Fruit fly (Drosophila melanogaster): Measurements from ENCODE around the gene Arc42.

The Arc42 gene

dm6 chr3R:19860996-19861719 lies 16.4 kb upstream of the Arc42 start, which contains the start of the genes Ire1 and Mrm2 (continued):
- TF ChIP-seq CG3032 (tag; optimal IDR thresholded peaks at IDR 0.05) (peak; percentile 78), Blimp-1 (GFP tag; optimal IDR thresholded peaks at IDR 0.05) (no peak), Sox102F (GFP tag; optimal IDR thresholded peaks at IDR 0.05) (peak; percentile 19), lz (GFP tag; optimal IDR thresholded peaks at IDR 0.05) (peak; percentile 82), CG16779 (tag; optimal IDR thresholded peaks at IDR 0.05) (peak; percentile 48), CG15336 (GFP tag; IDR thresholded peaks at IDR 0.05) (peak; percentile 33; the same call in 1 of the 2 replicates), Hr38 (GFP tag; optimal IDR thresholded peaks at IDR 0.05) (no peak), vri (GFP tag; optimal IDR thresholded peaks at IDR 0.05) (peak; percentile 49), Sox15 (GFP tag; optimal IDR thresholded peaks at IDR 0.05) (peak; percentile 80)

- peak; percentile 80 for TF ChIP-seq CG3919 (GFP tag; optimal IDR thresholded peaks at IDR 0.05)
- peak; percentile 84 for TF ChIP-seq cyc (GFP tag; optimal IDR thresholded peaks at IDR 0.05)
- TF ChIP-seq Hr4 (GFP tag; optimal IDR thresholded peaks at IDR 0.05), result peak; percentile 86
- peak; percentile 81 for TF ChIP-seq Met (GFP tag; optimal IDR thresholded peaks at IDR 0.05)
- peak; percentile 79 for TF ChIP-seq topi (GFP tag; optimal IDR thresholded peaks at IDR 0.05)
- TF ChIP-seq CG10631 (GFP tag; optimal IDR thresholded peaks at IDR 0.05), result peak; percentile 85
- TF ChIP-seq Ets21C (GFP tag; optimal IDR thresholded peaks at IDR 0.05), result peak; percentile 77
- TF ChIP-seq eg (GFP tag; IDR thresholded peaks at IDR 0.05), result peak; percentile 85; the same call in 2 of the 3 replicates
- peak; percentile 71 for TF ChIP-seq CG15336 (GFP tag; IDR thresholded peaks at IDR 0.05)
- TF ChIP-seq CG32006 (GFP tag; optimal IDR thresholded peaks at IDR 0.05), result peak; percentile 83
- peak; percentile 67 for TF ChIP-seq Ets96B (tag; optimal IDR thresholded peaks at IDR 0.05)
- peak; percentile 63 for TF ChIP-seq fd59A (GFP tag; optimal IDR thresholded peaks at IDR 0.05)
- TF ChIP-seq CG31627 (GFP tag; optimal IDR thresholded peaks at IDR 0.05), result peak; percentile 90
- peak; percentile 85 for TF ChIP-seq Eip93F (GFP tag; optimal IDR thresholded peaks at IDR 0.05)
- no peak for TF ChIP-seq CG6276 (GFP tag; optimal IDR thresholded peaks at IDR 0.05)
- TF ChIP-seq CG10669 (GFP tag; optimal IDR thresholded peaks at IDR 0.05), result peak; percentile 74
- peak; percentile 71 for TF ChIP-seq CG8319 (GFP tag; optimal IDR thresholded peaks at IDR 0.05)
- peak; percentile 26 for TF ChIP-seq CG1621 (tag; optimal IDR thresholded peaks at IDR 0.05)
- TF ChIP-seq Sox14 (GFP tag; optimal IDR thresholded peaks at IDR 0.05), result peak; percentile 74
- peak; percentile 26 to 83 for TF ChIP-seq salr (GFP tag; optimal IDR thresholded peaks at IDR 0.05)
- peak; percentile 63 for TF ChIP-seq dsx (GFP tag; optimal IDR thresholded peaks at IDR 0.05; ENCODE audit: poor library complexity, severe bottlenecking)
- TF ChIP-seq CG11902 (GFP tag; optimal IDR thresholded peaks at IDR 0.05), result peak; percentile 75
- peak; percentile 59 for TF ChIP-seq vri (GFP tag; optimal IDR thresholded peaks at IDR 0.05)
- peak; percentile 61 for TF ChIP-seq CG7368 (GFP tag; optimal IDR thresholded peaks at IDR 0.05)
- peak; percentile 83 for TF ChIP-seq Gug (GFP tag; IDR thresholded peaks at IDR 0.05)
- peak; percentile 73 for TF ChIP-seq CG4318 (GFP tag; optimal IDR thresholded peaks at IDR 0.05)
- peak; percentile 82 for TF ChIP-seq Smox (GFP tag; optimal IDR thresholded peaks at IDR 0.05)
- TF ChIP-seq CG6163 (GFP tag; IDR thresholded peaks at IDR 0.05), result peak; percentile 77
- TF ChIP-seq Hr38 (GFP tag; optimal IDR thresholded peaks at IDR 0.05), result no peak
- peak; percentile 79 for TF ChIP-seq acj6 (GFP tag; optimal IDR thresholded peaks at IDR 0.05)
- TF ChIP-seq net (GFP tag; optimal IDR thresholded peaks at IDR 0.05), result peak; percentile 75
- TF ChIP-seq lz (GFP tag; optimal IDR thresholded peaks at IDR 0.05), result peak; percentile 89
- TF ChIP-seq OdsH (GFP tag; optimal IDR thresholded peaks at IDR 0.05), result peak; percentile 85
- no peak for TF ChIP-seq svp (GFP tag)
- peak; percentile 67 for TF ChIP-seq CG8632 (GFP tag; optimal IDR thresholded peaks at IDR 0.05)
- TF ChIP-seq Sox102F (GFP tag; optimal IDR thresholded peaks at IDR 0.05), result peak; percentile 83
- peak; percentile 8 for TF ChIP-seq CG6854 (GFP tag; optimal IDR thresholded peaks at IDR 0.05)
- TF ChIP-seq Lpt (GFP tag; optimal IDR thresholded peaks at IDR 0.05), result peak; percentile 70
- peak; percentile 62 for TF ChIP-seq fd85E (GFP tag; optimal IDR thresholded peaks at IDR 0.05)
- TF ChIP-seq esn (GFP tag; optimal IDR thresholded peaks at IDR 0.05), result peak; percentile 87
- peak; percentile 67 for TF ChIP-seq spab (GFP tag; optimal IDR thresholded peaks at IDR 0.05)
- TF ChIP-seq fkh (GFP tag; optimal IDR thresholded peaks at IDR 0.05), result no peak
Observed at dm6 chr3R:19863979-19864775, 13.4 kb upstream of the Arc42 start, which contains the start of the genes CG4572 and CG4686. TSS of gene CG4572 (minus strand) at chr3R:19864393. TSS of gene CG4686 (plus strand) at chr3R:19864496.
